Fruit fly (Drosophila melanogaster): Measurements from ENCODE around the gene CG16904.

DNA sequence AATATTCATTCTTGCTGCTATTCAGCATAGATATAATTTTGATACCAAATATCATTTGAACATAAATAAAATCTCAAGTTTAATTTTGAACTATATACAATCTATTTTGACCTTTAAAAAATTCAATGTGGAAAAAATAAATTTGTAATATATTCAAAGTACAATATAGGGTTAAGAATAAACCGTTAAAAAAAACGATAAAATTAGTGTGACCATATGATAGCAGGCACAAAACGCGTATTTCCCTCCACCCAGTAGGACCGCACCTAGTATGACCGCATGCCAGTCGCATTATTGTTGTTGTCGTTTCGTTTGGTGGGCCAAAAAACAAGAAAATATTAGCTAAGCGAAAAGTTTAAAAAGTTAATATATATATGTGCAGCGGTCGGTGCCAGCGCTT is 23.8 kb downstream of the CG16904 start, which contains the start of gene CG8516:
- no peak for TF ChIP-seq CG8478 (optimal IDR thresholded peaks at IDR 0.05)
- TF ChIP-seq CTCF (optimal IDR thresholded peaks at IDR 0.05), result no peak
